Worm (Caenorhabditis elegans): ENCODE results near the gene C05C10.3.
A peak's percentile ranks its signal among the peaks of the same experiment; 100 is the strongest.

Gene C05C10.3

DNA sequence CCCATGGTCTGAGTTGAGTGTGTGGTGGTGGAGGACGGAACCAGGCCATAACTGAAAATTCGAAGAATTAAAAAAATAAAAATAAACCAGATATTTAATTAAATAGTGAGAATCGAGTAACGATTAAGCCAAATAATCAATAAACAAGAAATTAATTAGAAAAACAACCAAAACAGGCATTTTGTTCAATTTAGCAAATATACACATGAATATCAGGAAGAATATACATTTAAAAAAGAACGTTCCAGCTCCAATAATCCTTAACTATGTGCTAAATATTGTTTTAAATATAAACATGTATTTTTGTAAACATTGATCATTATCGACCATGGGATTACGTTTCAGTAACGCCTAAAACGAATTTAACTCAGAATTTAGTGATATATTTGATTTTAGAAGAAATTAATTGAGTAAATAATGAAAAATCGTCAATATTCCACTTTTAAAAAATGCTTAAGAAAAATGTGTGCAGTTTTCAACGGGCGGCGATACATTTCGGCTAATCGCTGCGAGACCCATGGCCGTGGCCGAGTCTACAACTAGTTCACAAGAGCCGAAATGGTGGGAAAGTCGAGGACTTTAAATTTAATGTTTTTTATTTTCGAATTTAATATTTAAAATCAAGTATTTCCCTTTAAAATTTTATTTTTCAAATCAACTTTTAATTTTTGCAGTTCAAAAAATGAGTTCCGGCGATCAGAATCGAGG, 31.5 kb upstream of the C05C10.3 start, which contains the start of the genes R53.4 and psf-1 (continued):
- TF ChIP-seq nhr-11 (tag; optimal IDR thresholded peaks at IDR 0.05) (peak; percentile 87), tra-1 (GFP tag; IDR thresholded peaks at IDR 0.05) (0 out of 2 replicates have a peak, but pooled peaks have one; percentile 37), pqm-1 (tag; optimal IDR thresholded peaks at IDR 0.05) (peak; percentile 3), lsy-2 (tag; optimal IDR thresholded peaks at IDR 0.05) (peak in 1 of 2 experiments; percentile 90), arid-1 (GFP tag; conservative IDR thresholded peaks at IDR 0.05) (0 out of 2 replicates have a peak, but pooled peaks have one; percentile 10), mep-1 (tag; optimal IDR thresholded peaks at IDR 0.05) (peak; percentile 46), daf-16 (GFP tag; optimal IDR thresholded peaks at IDR 0.05) (no peak), daf-16 (tag; optimal IDR thresholded peaks at IDR 0.05) (peak; percentile 23), duxl-1 (tag; optimal IDR thresholded peaks at IDR 0.05; ENCODE audit: poor library complexity) (no peak), mdl-1 (tag; optimal IDR thresholded peaks at IDR 0.05) (no peak), ceh-44 (GFP tag; IDR thresholded peaks at IDR 0.05) (peak; percentile 61; the same call in 1 of the 2 replicates), daf-12 (tag; optimal IDR thresholded peaks at IDR 0.05) (no peak), lin-39 (tag; optimal IDR thresholded peaks at IDR 0.05) (no peak), set-16 (GFP tag; IDR thresholded peaks at IDR 0.05) (no peak), mxl-3 (GFP tag; optimal IDR thresholded peaks at IDR 0.05) (peak; percentile 22), mes-2 (tag; optimal IDR thresholded peaks at IDR 0.05; ENCODE audit: poor library complexity, severe bottlenecking) (peak; percentile 97), hlh-30 (tag; optimal IDR thresholded peaks at IDR 0.05; ENCODE audit: insufficient read depth) (peak; percentile 60), R02D3.7 (tag; optimal IDR thresholded peaks at IDR 0.05) (no peak), mxl-2 (GFP tag; conservative IDR thresholded peaks at IDR 0.05) (no peak), unc-130 (GFP tag; optimal IDR thresholded peaks at IDR 0.05) (peak; percentile 96), dpl-1 (GFP tag; optimal IDR thresholded peaks at IDR 0.05) (peak; percentile 85), lin-1 (GFP tag; IDR thresholded peaks at IDR 0.05) (no peak), lim-7 (GFP tag; IDR thresholded peaks at IDR 0.05) (no peak), nhr-6 (tag; optimal IDR thresholded peaks at IDR 0.05) (peak; percentile 42), rbr-2 (tag; optimal IDR thresholded peaks at IDR 0.05) (peak; percentile 49), lin-13 (GFP tag; optimal IDR thresholded peaks at IDR 0.05) (peak; percentile 2), egl-27 (tag; optimal IDR thresholded peaks at IDR 0.05) (no peak), hlh-11 (tag; optimal IDR thresholded peaks at IDR 0.05) (peak; percentile 36), fkh-10 (GFP tag; optimal IDR thresholded peaks at IDR 0.05) (peak; percentile 2), D1046.2 (GFP tag; IDR thresholded peaks at IDR 0.05) (no peak)

DNA sequence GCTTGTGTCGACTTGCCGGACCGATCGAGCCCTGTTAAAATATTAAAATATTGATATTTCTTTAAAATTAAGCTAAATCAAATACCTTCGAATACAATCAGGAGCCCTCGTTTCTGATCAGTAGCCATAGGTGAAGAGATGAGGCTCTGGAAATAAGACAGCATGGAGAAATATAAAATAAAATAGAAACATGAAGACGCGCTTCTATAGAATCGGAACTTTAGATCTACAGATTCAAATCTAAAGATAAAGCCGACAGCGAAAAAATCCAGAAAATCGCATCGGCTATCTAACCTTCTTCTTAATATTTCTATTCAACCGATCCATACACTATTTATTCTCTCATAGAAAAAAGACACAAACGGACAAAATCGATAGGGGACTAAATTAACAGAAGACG, 30.3 kb upstream of the C05C10.3 start, which contains the start of gene dtmk-1:
Gene dtmk-1 (minus strand): TSS at position 146 of the 400 bp plus-strand sequence.
- TF ChIP-seq dmd-6 (GFP tag; IDR thresholded peaks at IDR 0.05) (no peak), lin-38 (GFP tag; IDR thresholded peaks at IDR 0.05) (peak; percentile 33; the same call in 1 of the 2 replicates), pha-4 (GFP tag; IDR thresholded peaks at IDR 0.05) (0 out of 2 replicates have a peak, but pooled peaks have one; percentile 10), pha-4 (tag; optimal IDR thresholded peaks at IDR 0.05) (no peak), F26F4.8 (GFP tag; conservative IDR thresholded peaks at IDR 0.05) (no peak), nhr-11 (tag; optimal IDR thresholded peaks at IDR 0.05) (no peak), saeg-2 (GFP tag; IDR thresholded peaks at IDR 0.05) (no peak), ama-1 (optimal IDR thresholded peaks at IDR 0.05) (peak; percentile 32), nhr-6 (tag; optimal IDR thresholded peaks at IDR 0.05) (no peak), arid-1 (GFP tag; conservative IDR thresholded peaks at IDR 0.05) (no peak), lir-3 (tag; optimal IDR thresholded peaks at IDR 0.05) (no peak), dmd-8 (GFP tag; IDR thresholded peaks at IDR 0.05) (no peak), nhr-25 (tag; optimal IDR thresholded peaks at IDR 0.05; ENCODE audit: borderline replicate concordance, insufficient read depth) (peak; percentile 5), ceh-28 (tag; optimal IDR thresholded peaks at IDR 0.05) (no peak), zfp-3 (GFP tag; conservative IDR thresholded peaks at IDR 0.05) (0 out of 2 replicates have a peak, but pooled peaks have one; percentile 9), lin-13 (GFP tag; optimal IDR thresholded peaks at IDR 0.05) (peak; percentile 12), lin-29 (GFP tag; IDR thresholded peaks at IDR 0.05) (no peak)

All from whole organism, L4 larva.